Fruit fly (Drosophila melanogaster) whole organism, wandering third instar larva: ENCODE measurements around the gene salt.
A peak's percentile ranks its signal among the peaks of the same experiment; 100 is the strongest.

ENCODE experiments used
- Abd-B ChIP-seq: fragments of >200 bp; optimal IDR thresholded peaks from 2 replicates; lab custom pipeline; 2017; ENCODE audit warnings: missing biosample characterization, missing genetic modification characterization
- CG32264 ChIP-seq: fragments of 200-800 bp; sonication (Bioruptor generic); optimal IDR thresholded peaks from 2 replicates; lab custom pipeline; 2016; ENCODE audit warnings: missing biosample characterization, missing genetic modification characterization
- CG9705 ChIP-seq: fragments of 200-800 bp; sonication (Bioruptor generic); optimal IDR thresholded peaks from 2 replicates; lab custom pipeline; 2018; ENCODE audit warnings: missing biosample characterization, mild to moderate bottlenecking, missing genetic modification characterization
- CrebA ChIP-seq: fragments of 200-800 bp; sonication (Bioruptor generic); optimal IDR thresholded peaks from 2 replicates; lab custom pipeline; 2016; ENCODE audit warnings: missing biosample characterization, mild to moderate bottlenecking, missing genetic modification characterization, borderline replicate concordance
- Dfd ChIP-seq: fragments of >200 bp; optimal IDR thresholded peaks from 2 replicates; lab custom pipeline; 2017; ENCODE audit warnings: missing biosample characterization, missing genetic modification characterization
- Dif ChIP-seq: fragments of 200-275, 200-300 bp; sonication (Bioruptor generic); optimal IDR thresholded peaks from 2 replicates; lab custom pipeline; 2018; ENCODE audit warnings: missing biosample characterization, missing genetic modification characterization; ENCODE audit not compliant: partially characterized antibody
- GATAd ChIP-seq: sonication (Bioruptor generic); optimal IDR thresholded peaks from 2 replicates; lab custom pipeline; 2016; ENCODE audit warnings: missing biosample characterization, missing genetic modification characterization
- HLH106 ChIP-seq: fragments of 200-800 bp; optimal IDR thresholded peaks from 3 replicates; lab custom pipeline; 2019; ENCODE audit warnings: missing biosample characterization, mild to moderate bottlenecking, missing genetic modification characterization, moderate library complexity
- Hnf4 ChIP-seq: fragments of 200-800 bp; sonication (Bioruptor generic); optimal IDR thresholded peaks from 2 replicates; lab custom pipeline; 2016; ENCODE audit warnings: missing biosample characterization, mild to moderate bottlenecking, missing genetic modification characterization
- Hr78 ChIP-seq: fragments of >200 bp; optimal IDR thresholded peaks from 2 replicates; lab custom pipeline; 2017; ENCODE audit warnings: missing biosample characterization, missing genetic modification characterization
- Hr83 ChIP-seq: fragments of 200-300 bp; sonication (Bioruptor generic); optimal IDR thresholded peaks from 2 replicates; lab custom pipeline; 2016; ENCODE audit warnings: missing biosample characterization, mild to moderate bottlenecking, missing genetic modification characterization, moderate library complexity; ENCODE audit not compliant: poor library complexity, severe bottlenecking
- Jra ChIP-seq: sonication (Bioruptor generic); optimal IDR thresholded peaks from 2 replicates; lab custom pipeline; 2016; ENCODE audit warnings: missing biosample characterization, missing genetic modification characterization
- Mio ChIP-seq: sonication (Bioruptor generic); optimal IDR thresholded peaks from 2 replicates; lab custom pipeline; 2016; ENCODE audit warnings: missing biosample characterization, missing genetic modification characterization
- Myc ChIP-seq: fragments of >200 bp; optimal IDR thresholded peaks from 2 replicates; lab custom pipeline; 2017
- N ChIP-seq: fragments of >200 bp; optimal IDR thresholded peaks from 2 replicates; lab custom pipeline; 2018; ENCODE audit warnings: missing biosample characterization, missing external identifiers, missing genetic modification characterization
- OdsH ChIP-seq: fragments of 200-800 bp; sonication (Bioruptor generic); optimal IDR thresholded peaks from 2 replicates; lab custom pipeline; 2016; ENCODE audit warnings: missing biosample characterization, mild to moderate bottlenecking, missing genetic modification characterization
- Rel ChIP-seq, 2 experiments: fragments of 200-800 bp; sonication (Bioruptor generic) in 1 of 2; optimal IDR thresholded peaks; 2 replicates in 1 of 2; 3 replicates in 1 of 2; lab custom pipeline; 2016 to 2019; ENCODE audit warnings: mild to moderate bottlenecking in 2 of 2, missing biosample characterization in 2 of 2, missing genetic modification characterization in 2 of 2, moderate library complexity in 1 of 2
- Sp1 ChIP-seq: fragments of 200-800 bp; sonication (Bioruptor generic); optimal IDR thresholded peaks from 3 replicates; lab custom pipeline; 2019; ENCODE audit warnings: missing biosample characterization, mild to moderate bottlenecking, missing genetic modification characterization, moderate library complexity
- Vsx2 ChIP-seq: fragments of 200-300, 225-300 bp; sonication (Bioruptor generic); optimal IDR thresholded peaks from 2 replicates; lab custom pipeline; 2018; ENCODE audit warnings: missing biosample characterization, missing genetic modification characterization; ENCODE audit not compliant: partially characterized antibody
- br ChIP-seq: fragments of 200-800 bp; sonication (Bioruptor generic); optimal IDR thresholded peaks from 2 replicates; lab custom pipeline; 2016; ENCODE audit warnings: missing biosample characterization, missing genetic modification characterization
- brk ChIP-seq: fragments of 200-800 bp; sonication (Bioruptor generic); optimal IDR thresholded peaks from 2 replicates; lab custom pipeline; 2016; ENCODE audit warnings: missing biosample characterization, mild to moderate bottlenecking, missing genetic modification characterization
- dl ChIP-seq, 2 experiments: fragments of 175-275, 200-275 bp in 1 of 2; fragments of 200-275 bp in 1 of 2; sonication (Bioruptor generic); optimal IDR thresholded peaks; lab custom pipeline; 2018; ENCODE audit warnings: mild to moderate bottlenecking in 2 of 2, missing biosample characterization in 2 of 2, missing genetic modification characterization in 2 of 2, moderate library complexity in 2 of 2; ENCODE audit not compliant: partially characterized antibody in 2 of 2, insufficient read depth in 1 of 2
- dmrt93B ChIP-seq: fragments of 200-800 bp; sonication (Bioruptor generic); optimal IDR thresholded peaks from 2 replicates; lab custom pipeline; 2018; ENCODE audit warnings: missing biosample characterization, mild to moderate bottlenecking, missing genetic modification characterization
- dsf ChIP-seq: sonication (Bioruptor generic); optimal IDR thresholded peaks from 2 replicates; lab custom pipeline; 2016; ENCODE audit warnings: missing biosample characterization, missing genetic modification characterization, borderline replicate concordance
- ey ChIP-seq: fragments of 200-800 bp; sonication (Bioruptor generic); optimal IDR thresholded peaks from 2 replicates; lab custom pipeline; 2016; ENCODE audit warnings: missing biosample characterization, missing genetic modification characterization
- foxo ChIP-seq, 2 experiments: fragments of 200-800 bp; sonication (Bioruptor generic); optimal IDR thresholded peaks; 2 replicates in 1 of 2; 3 replicates in 1 of 2; lab custom pipeline; 2016 to 2017; ENCODE audit warnings: missing biosample characterization in 2 of 2, missing genetic modification characterization in 2 of 2
- fru ChIP-seq: fragments of 200-800 bp; sonication (Bioruptor generic); optimal IDR thresholded peaks from 3 replicates; lab custom pipeline; 2016; ENCODE audit warnings: missing biosample characterization, mild to moderate bottlenecking, missing genetic modification characterization
- h ChIP-seq: fragments of 200-800 bp; sonication (Bioruptor generic); optimal IDR thresholded peaks from 3 replicates; lab custom pipeline; 2016; ENCODE audit warnings: missing biosample characterization, mild to moderate bottlenecking, missing genetic modification characterization
- jim ChIP-seq: fragments of 175-275, 200-325 bp; sonication (Bioruptor generic); optimal IDR thresholded peaks from 2 replicates; lab custom pipeline; 2016; ENCODE audit warnings: missing biosample characterization, mild to moderate bottlenecking, missing genetic modification characterization
- lola ChIP-seq: fragments of >200 bp; optimal IDR thresholded peaks from 2 replicates; lab custom pipeline; 2017; ENCODE audit warnings: missing biosample characterization, missing genetic modification characterization
- pan ChIP-seq: fragments of >200 bp; optimal IDR thresholded peaks from 2 replicates; lab custom pipeline; 2017
- psq ChIP-seq: fragments of 200-800 bp; sonication (Bioruptor generic); optimal IDR thresholded peaks from 3 replicates; lab custom pipeline; 2017; ENCODE audit warnings: missing biosample characterization, mild to moderate bottlenecking, missing genetic modification characterization, moderate library complexity
- rgr ChIP-seq: fragments of 200-800 bp; sonication (Bioruptor generic); optimal IDR thresholded peaks from 3 replicates; lab custom pipeline; 2016; ENCODE audit warnings: missing biosample characterization, mild to moderate bottlenecking, missing genetic modification characterization
- sage ChIP-seq: fragments of 200-800 bp; sonication (Bioruptor generic); optimal IDR thresholded peaks from 2 replicates; lab custom pipeline; 2016; ENCODE audit warnings: missing biosample characterization, mild to moderate bottlenecking, missing genetic modification characterization
- sv ChIP-seq: fragments of 200-800 bp; sonication (Bioruptor generic); optimal IDR thresholded peaks from 3 replicates; lab custom pipeline; 2016; ENCODE audit warnings: missing biosample characterization, missing genetic modification characterization
- tai ChIP-seq: sonication (Bioruptor generic); optimal IDR thresholded peaks from 2 replicates; lab custom pipeline; 2016; ENCODE audit warnings: missing biosample characterization, missing genetic modification characterization
- usp ChIP-seq: fragments of >200 bp; optimal IDR thresholded peaks from 2 replicates; lab custom pipeline; 2017; ENCODE audit warnings: missing biosample characterization, missing genetic modification characterization
- woc ChIP-seq: sonication (Bioruptor generic); optimal IDR thresholded peaks from 2 replicates; lab custom pipeline; 2016; ENCODE audit warnings: missing biosample characterization, mild to moderate bottlenecking, missing genetic modification characterization

salt gene

DNA sequence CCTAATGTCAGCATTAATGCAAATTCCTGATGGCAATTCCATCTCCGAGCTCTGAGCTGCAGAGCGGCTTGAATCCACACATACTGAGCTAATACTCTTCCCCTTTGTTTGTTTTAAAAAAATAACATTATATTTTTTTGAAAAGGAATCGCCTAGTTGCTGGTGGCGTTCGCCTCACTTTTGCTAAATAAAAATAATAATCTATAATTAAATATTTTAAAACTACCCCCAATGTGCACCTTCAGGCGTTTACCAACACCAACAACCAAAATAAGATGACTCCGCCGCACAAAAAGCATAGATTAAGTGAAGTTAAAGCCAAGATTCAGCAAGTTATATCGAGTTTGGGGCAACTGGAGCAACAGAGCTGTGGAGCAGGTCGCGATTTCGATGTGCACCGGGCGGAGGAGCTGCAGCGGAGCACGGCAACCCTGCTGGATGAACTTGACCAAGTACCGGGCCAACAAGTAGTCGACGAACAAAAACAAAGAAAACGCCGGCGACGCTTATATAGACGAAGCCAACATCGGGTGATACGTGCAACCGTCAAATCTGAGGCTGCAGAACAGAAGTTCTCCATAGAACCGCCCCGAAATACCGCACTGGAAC, 10.4 kb downstream of the salt start, which contains the start of gene CG1896:
Gene CG1896, plus strand, starts transcription at position 239 of the 609 bp plus-strand sequence.
- no peak for TF ChIP-seq Abd-B
- peak; percentile 68 for TF ChIP-seq Hnf4
- TF ChIP-seq h (GFP tag; lab: Kevin White, UChicago): peak; percentile 65
- TF ChIP-seq ey (GFP tag; lab: Kevin White, UChicago): peak; percentile 42
- peak; percentile 1 for TF ChIP-seq Myc (lab: Kevin White, UChicago)
- TF ChIP-seq usp (GFP tag; lab: Kevin White, UChicago): no peak
- peak; percentile 81 for TF ChIP-seq rgr
- no peak for TF ChIP-seq Dfd
- TF ChIP-seq sv (GFP tag; lab: Kevin White, UChicago): no peak
- no peak for TF ChIP-seq pan (lab: Kevin White, UChicago)
- TF ChIP-seq N: no peak
- no peak for TF ChIP-seq tai (GFP tag; lab: Kevin White, UChicago)
- peak; percentile 43 for TF ChIP-seq Hr83 (GFP tag; lab: Kevin White, UChicago)
- peak; percentile 42 for TF ChIP-seq HLH106 (tag; lab: Kevin White, UChicago)
- TF ChIP-seq dl (GFP tag; optimal IDR thresholded peaks at IDR 0.05; lab: Kevin White, UChicago; ENCODE audit: insufficient read depth in 1 of 2, partially characterized antibody in 2 of 2): no peak
- no peak for TF ChIP-seq Dif (GFP tag; lab: Kevin White, UChicago)
- TF ChIP-seq Jra (GFP tag; lab: Kevin White, UChicago): peak; percentile 0
- no peak for TF ChIP-seq Rel (GFP tag; optimal IDR thresholded peaks at IDR 0.05; lab: Kevin White, UChicago)
- no peak for TF ChIP-seq Rel (tag; optimal IDR thresholded peaks at IDR 0.05; lab: Kevin White, UChicago)
- TF ChIP-seq foxo (GFP tag; optimal IDR thresholded peaks at IDR 0.05; lab: Kevin White, UChicago): peak in 1 of 2 experiments; percentile 68
- no peak for TF ChIP-seq brk (GFP tag; lab: Kevin White, UChicago)
- TF ChIP-seq psq (GFP tag; lab: Kevin White, UChicago): peak; percentile 54
- no peak for TF ChIP-seq GATAd (GFP tag; lab: Kevin White, UChicago)
- no peak for TF ChIP-seq CG32264 (GFP tag; lab: Kevin White, UChicago)
- TF ChIP-seq woc (GFP tag; lab: Kevin White, UChicago): peak; percentile 6
- no peak for TF ChIP-seq Vsx2
- TF ChIP-seq br (GFP tag; lab: Kevin White, UChicago): peak; percentile 54
- peak; percentile 71 for TF ChIP-seq OdsH (GFP tag; lab: Kevin White, UChicago)
- TF ChIP-seq jim (GFP tag; lab: Kevin White, UChicago): no peak
- peak; percentile 55 for TF ChIP-seq Sp1
- TF ChIP-seq Hr78 (GFP tag; lab: Kevin White, UChicago): no peak
- TF ChIP-seq fru (GFP tag; lab: Kevin White, UChicago): peak; percentile 54
- no peak for TF ChIP-seq Mio (GFP tag; lab: Kevin White, UChicago)
- no peak for TF ChIP-seq dsf (GFP tag; lab: Kevin White, UChicago)
- TF ChIP-seq lola (GFP tag; lab: Kevin White, UChicago): no peak
- TF ChIP-seq sage (GFP tag; lab: Kevin White, UChicago): no peak
- TF ChIP-seq CG9705 (GFP tag; lab: Kevin White, UChicago): no peak
- no peak for TF ChIP-seq CrebA (GFP tag; lab: Kevin White, UChicago)
- TF ChIP-seq dmrt93B (GFP tag; lab: Kevin White, UChicago): no peak

DNA sequence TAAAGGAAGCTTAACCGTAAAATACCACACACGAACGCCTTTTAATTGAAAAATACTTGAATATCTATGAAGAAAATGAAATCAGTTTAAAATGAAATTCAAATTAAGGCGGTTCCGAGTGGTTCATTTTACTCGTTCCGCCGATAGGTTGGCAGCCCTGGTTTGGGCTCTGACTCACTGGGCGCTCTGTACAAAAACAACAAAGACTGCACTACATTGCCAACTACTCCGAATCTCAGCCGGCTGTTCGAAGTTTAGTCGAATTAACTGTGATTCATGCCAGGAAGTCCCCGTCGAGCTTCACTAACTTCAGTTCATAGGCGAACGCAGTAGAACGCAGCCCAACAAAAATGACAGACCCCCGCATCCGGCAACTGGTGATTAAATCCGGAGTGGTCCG, 11.2 kb downstream of the salt start, which contains the start of gene Tbca:
Gene Tbca, plus strand, starts transcription at position 212 of the 400 bp plus-strand sequence.
- peak; percentile 35 for TF ChIP-seq jim (GFP tag; lab: Kevin White, UChicago)
- no peak for TF ChIP-seq sv (GFP tag; lab: Kevin White, UChicago)
- peak; percentile 8 for TF ChIP-seq Myc (lab: Kevin White, UChicago)
- TF ChIP-seq CG9705 (GFP tag; lab: Kevin White, UChicago): no peak
- TF ChIP-seq Hnf4: no peak
- no peak for TF ChIP-seq Rel (GFP tag; optimal IDR thresholded peaks at IDR 0.05; lab: Kevin White, UChicago)
- TF ChIP-seq Rel (tag; optimal IDR thresholded peaks at IDR 0.05; lab: Kevin White, UChicago): peak; percentile 82
- no peak for TF ChIP-seq foxo (GFP tag; optimal IDR thresholded peaks at IDR 0.05; lab: Kevin White, UChicago)
- TF ChIP-seq tai (GFP tag; lab: Kevin White, UChicago): no peak
- no peak for TF ChIP-seq sage (GFP tag; lab: Kevin White, UChicago)
- peak; percentile 97 for TF ChIP-seq Jra (GFP tag; lab: Kevin White, UChicago)
- TF ChIP-seq lola (GFP tag; lab: Kevin White, UChicago): no peak
- no peak for TF ChIP-seq brk (GFP tag; lab: Kevin White, UChicago)
- no peak for TF ChIP-seq Hr78 (GFP tag; lab: Kevin White, UChicago)
- no peak for TF ChIP-seq Vsx2
